Worm (Caenorhabditis elegans) whole organism, L4 larva: ENCODE measurements around the gene mix-1.
A peak's percentile ranks its signal among the peaks of the same experiment; 100 is the strongest.

Experiments
- D1046.2 ChIP-seq: fragments of 200-800 bp; sonication (Bioruptor generic); IDR thresholded peaks from 2 replicates; pipeline ENCODE4 v1.3.6; 2022; ENCODE audit warnings: missing genetic modification characterization, missing compliant biosample characterization
- F26F4.8 ChIP-seq: fragments of 200-800 bp; sonication (Bioruptor generic); conservative IDR thresholded peaks from 2 replicates; pipeline ENCODE4 v1.3.6; 2022; ENCODE audit warnings: missing genetic modification characterization, missing compliant biosample characterization
- F49E8.2 ChIP-seq: sonication (generic microtip); optimal IDR thresholded peaks from 2 replicates; lab custom pipeline; 2016; ENCODE audit warnings: missing compliant biosample characterization, mild to moderate bottlenecking, missing genetic modification characterization, borderline replicate concordance
- T26A8.4 ChIP-seq: fragments of 200-800 bp; sonication (Bioruptor generic); IDR thresholded peaks from 2 replicates; pipeline ENCODE4 v1.3.6; 2022; ENCODE audit warnings: missing genetic modification characterization, missing compliant biosample characterization
- ZK337.2 ChIP-seq: fragments of 200-800 bp; sonication (Bioruptor generic); IDR thresholded peaks from 2 replicates; pipeline ENCODE4 v1.3.6; 2022; ENCODE audit warnings: missing genetic modification reagents, missing genetic modification characterization, missing compliant biosample characterization
- aha-1 ChIP-seq: fragments of 150-350 bp; peaks from one replicate; lab custom pipeline; 2014; ENCODE audit warnings: missing biosample characterization, missing genetic modification characterization
- aly-2 ChIP-seq: sonication (generic microtip); optimal IDR thresholded peaks from 2 replicates; lab custom pipeline; 2018; ENCODE audit warnings: missing biosample characterization, missing genetic modification characterization
- arid-1 ChIP-seq: fragments of 200-800 bp; sonication (Bioruptor generic); conservative IDR thresholded peaks from 2 replicates; pipeline ENCODE4 v1.3.6; 2022; ENCODE audit warnings: missing genetic modification reagents, missing genetic modification characterization, missing compliant biosample characterization
- ceh-20 ChIP-seq: fragments of 200-800 bp; sonication (Bioruptor generic); IDR thresholded peaks from 2 replicates; pipeline ENCODE4 v1.3.6; 2022; ENCODE audit warnings: missing genetic modification reagents, missing genetic modification characterization, missing compliant biosample characterization
- cey-2 ChIP-seq: sonication (generic microtip); optimal IDR thresholded peaks from 3 replicates; lab custom pipeline; 2017; ENCODE audit warnings: missing genetic modification characterization, mild to moderate bottlenecking, missing compliant biosample characterization, antibody characterized with exemption, borderline replicate concordance; ENCODE audit not compliant: insufficient read depth
- ctbp-1 ChIP-seq: fragments of 200-800 bp; sonication (Bioruptor generic); IDR thresholded peaks from 2 replicates; pipeline ENCODE4 v1.3.6; 2022; ENCODE audit warnings: missing genetic modification reagents, missing genetic modification characterization, missing compliant biosample characterization
- daf-12 ChIP-seq: fragments of 150-350 bp; optimal IDR thresholded peaks from 2 replicates; lab custom pipeline; 2014; ENCODE audit warnings: missing biosample characterization, missing genetic modification reagents, missing genetic modification characterization
- dmd-6 ChIP-seq: fragments of 200-800 bp; sonication (Bioruptor generic); IDR thresholded peaks from 2 replicates; pipeline ENCODE4 v1.3.6; 2022; ENCODE audit warnings: missing genetic modification reagents, missing genetic modification characterization, missing compliant biosample characterization
- duxl-1 ChIP-seq: sonication (generic microtip); optimal IDR thresholded peaks from 2 replicates; lab custom pipeline; 2016; ENCODE audit warnings: mild to moderate bottlenecking, missing genetic modification characterization, moderate library complexity, missing compliant biosample characterization; ENCODE audit not compliant: poor library complexity
- fos-1 ChIP-seq: fragments of 150-350 bp; optimal IDR thresholded peaks from 2 replicates; lab custom pipeline; 2014; ENCODE audit warnings: missing biosample characterization, missing genetic modification characterization
- hif-1 ChIP-seq, 2 experiments: sonication (generic microtip); optimal IDR thresholded peaks; 2 replicates each; lab custom pipeline; 2016 to 2017; ENCODE audit warnings: missing compliant biosample characterization in 2 of 2, missing genetic modification characterization in 2 of 2, missing genetic modification reagents in 2 of 2, missing genotype in 2 of 2, mild to moderate bottlenecking in 1 of 2
- jun-1 ChIP-seq: fragments of 150-350 bp; optimal IDR thresholded peaks from 2 replicates; lab custom pipeline; 2014; ENCODE audit warnings: missing biosample characterization, missing genetic modification reagents, missing genetic modification characterization
- lin-1 ChIP-seq: fragments of 200-800 bp; sonication (Bioruptor generic); IDR thresholded peaks from 2 replicates; pipeline ENCODE4 v1.3.6; 2022; ENCODE audit warnings: missing genetic modification reagents, missing genetic modification characterization, missing compliant biosample characterization
- lin-15B ChIP-seq: fragments of 150-350 bp; sonication (generic microtip); optimal IDR thresholded peaks from 3 replicates; lab custom pipeline; 2014; ENCODE audit warnings: missing biosample characterization, missing genetic modification characterization
- lin-29 ChIP-seq: fragments of 200-800 bp; sonication (Bioruptor generic); IDR thresholded peaks from 2 replicates; pipeline ENCODE4 v1.3.6; 2022; ENCODE audit warnings: missing genetic modification reagents, missing genetic modification characterization, missing compliant biosample characterization
- lin-38 ChIP-seq: fragments of 200-800 bp; sonication (Bioruptor generic); IDR thresholded peaks from 2 replicates; pipeline ENCODE4 v1.3.6; 2022; ENCODE audit warnings: missing genetic modification reagents, missing genetic modification characterization, missing compliant biosample characterization
- lir-3 ChIP-seq: sonication (generic microtip); optimal IDR thresholded peaks from 2 replicates; lab custom pipeline; 2016; ENCODE audit warnings: mild to moderate bottlenecking, missing genetic modification characterization, missing compliant biosample characterization
- madf-5 ChIP-seq, 2 experiments: fragments of 200-800 bp; sonication (Bioruptor generic); IDR thresholded peaks; 2 replicates each; pipeline ENCODE4 v1.3.6; 2022; ENCODE audit warnings: missing compliant biosample characterization in 2 of 2, missing genetic modification characterization in 2 of 2
- madf-9 ChIP-seq: fragments of 200-800 bp; sonication (Bioruptor generic); conservative IDR thresholded peaks from 2 replicates; pipeline ENCODE4 v1.3.6; 2022; ENCODE audit warnings: missing genetic modification reagents, missing genetic modification characterization, missing compliant biosample characterization
- mdt-29 ChIP-seq: fragments of 200-800 bp; sonication (Bioruptor generic); IDR thresholded peaks from 2 replicates; pipeline ENCODE4 v1.3.6; 2022; ENCODE audit warnings: missing genetic modification reagents, missing genetic modification characterization, missing compliant biosample characterization
- mep-1 ChIP-seq: fragments of 150-350 bp; sonication (generic microtip); optimal IDR thresholded peaks from 3 replicates; lab custom pipeline; 2014; ENCODE audit warnings: missing biosample characterization, missing genetic modification characterization
- mxl-3 ChIP-seq: fragments of 200-800 bp; sonication (Bioruptor generic); optimal IDR thresholded peaks from 2 replicates; lab custom pipeline; 2018; ENCODE audit warnings: mild to moderate bottlenecking, missing genetic modification characterization, missing compliant biosample characterization
- nhr-6 ChIP-seq: fragments of 150-350 bp; optimal IDR thresholded peaks from 2 replicates; lab custom pipeline; 2014; ENCODE audit warnings: missing biosample characterization, missing genetic modification characterization
- nhr-76 ChIP-seq: fragments of 150-350 bp; optimal IDR thresholded peaks from 2 replicates; lab custom pipeline; 2014; ENCODE audit warnings: missing biosample characterization, missing genetic modification characterization
- nhr-77 ChIP-seq: fragments of 150-350 bp; optimal IDR thresholded peaks from 2 replicates; lab custom pipeline; 2014; ENCODE audit warnings: missing biosample characterization, missing genetic modification characterization
- rbr-2 ChIP-seq: sonication (generic microtip); optimal IDR thresholded peaks from 2 replicates; lab custom pipeline; 2016; ENCODE audit warnings: missing genotype, missing genetic modification characterization, missing compliant biosample characterization
- saeg-2 ChIP-seq: fragments of 200-800 bp; sonication (Bioruptor generic); IDR thresholded peaks from 2 replicates; pipeline ENCODE4 v1.3.6; 2022; ENCODE audit warnings: missing genetic modification reagents, missing genetic modification characterization, missing compliant biosample characterization
- skn-1 ChIP-seq: fragments of 150-350 bp; optimal IDR thresholded peaks from 2 replicates; lab custom pipeline; 2014; ENCODE audit warnings: missing biosample characterization, missing genetic modification characterization
- snpc-1.2 ChIP-seq: fragments of 200-800 bp; sonication (Bioruptor generic); IDR thresholded peaks from 2 replicates; pipeline ENCODE4 v1.3.6; 2022; ENCODE audit warnings: missing genetic modification reagents, missing genetic modification characterization, missing compliant biosample characterization
- spr-3 ChIP-seq: fragments of 200-800 bp; sonication (Bioruptor generic); optimal IDR thresholded peaks from 2 replicates; lab custom pipeline; 2018; ENCODE audit warnings: mild to moderate bottlenecking, missing genetic modification characterization, missing compliant biosample characterization
- tra-1 ChIP-seq: fragments of 200-800 bp; sonication (Bioruptor generic); IDR thresholded peaks from 2 replicates; pipeline ENCODE4 v1.3.6; 2022; ENCODE audit warnings: missing genetic modification reagents, missing genetic modification characterization, missing compliant biosample characterization
- unc-62 ChIP-seq, 3 experiments: fragments of 150-350 bp in 1 of 3; sonication (generic microtip); optimal IDR thresholded peaks in 2 of 3; peaks in 1 of 3; 1 replicate in 1 of 3; 2 replicates in 2 of 3; lab custom pipeline; 2014 to 2017; ENCODE audit warnings: missing biosample characterization in 3 of 3, missing genetic modification characterization in 3 of 3, missing genetic modification reagents in 3 of 3, missing genotype in 1 of 3
- zag-1 ChIP-seq: fragments of 150-350 bp; optimal IDR thresholded peaks from 2 replicates; lab custom pipeline; 2014; ENCODE audit warnings: missing biosample characterization, missing genetic modification characterization
- zfp-2 ChIP-seq: sonication (generic microtip); optimal IDR thresholded peaks from 2 replicates; lab custom pipeline; 2016; ENCODE audit warnings: mild to moderate bottlenecking, missing genetic modification characterization, missing compliant biosample characterization
- zfp-3 ChIP-seq: fragments of 200-800 bp; sonication (Bioruptor generic); conservative IDR thresholded peaks from 2 replicates; pipeline ENCODE4 v1.3.6; 2022; ENCODE audit warnings: missing genetic modification reagents, missing genetic modification characterization, missing compliant biosample characterization
- zip-2 ChIP-seq: fragments of 150-350 bp; optimal IDR thresholded peaks from 2 replicates; lab custom pipeline; 2014; ENCODE audit warnings: missing biosample characterization, missing genetic modification characterization
- ztf-11 ChIP-seq: fragments of 150-350 bp; optimal IDR thresholded peaks from 2 replicates; lab custom pipeline; 2014; ENCODE audit warnings: missing biosample characterization, missing genetic modification characterization

The mix-1 gene

ce11 chrII:10840067-10840466 is 16.0 kb downstream of the mix-1 start (continued):
- TF ChIP-seq tra-1 (GFP tag; lab: Robert Waterston, UW) (peak; percentile 79), nhr-76 (tag; lab: Kevin White, UChicago) (no peak), ztf-11 (peak; percentile 9), mdt-29 (GFP tag; lab: Robert Waterston, UW) (peak; percentile 65), mep-1 (tag; lab: Kevin White, UChicago) (peak; percentile 93), F49E8.2 (peak; percentile 79), lin-15B (tag; lab: Kevin White, UChicago) (no peak), hif-1 (tag; optimal IDR thresholded peaks at IDR 0.05; lab: Kevin White, UChicago) (peak; percentile 50 to 56), T26A8.4 (GFP tag; lab: Robert Waterston, UW) (peak; percentile 86)
- TF ChIP-seq, all 104 proteins: peak for 83

ce11 chrII:10843527-10843926 is 19.5 kb downstream of the mix-1 start, which contains the start of gene M106.8:
Gene M106.8 (minus strand): TSS chrII:10843627.
- TF ChIP-seq ceh-20 (GFP tag; lab: Robert Waterston, UW) (no peak), aha-1 (tag; lab: Kevin White, UChicago) (peak; percentile 67)

DNA sequence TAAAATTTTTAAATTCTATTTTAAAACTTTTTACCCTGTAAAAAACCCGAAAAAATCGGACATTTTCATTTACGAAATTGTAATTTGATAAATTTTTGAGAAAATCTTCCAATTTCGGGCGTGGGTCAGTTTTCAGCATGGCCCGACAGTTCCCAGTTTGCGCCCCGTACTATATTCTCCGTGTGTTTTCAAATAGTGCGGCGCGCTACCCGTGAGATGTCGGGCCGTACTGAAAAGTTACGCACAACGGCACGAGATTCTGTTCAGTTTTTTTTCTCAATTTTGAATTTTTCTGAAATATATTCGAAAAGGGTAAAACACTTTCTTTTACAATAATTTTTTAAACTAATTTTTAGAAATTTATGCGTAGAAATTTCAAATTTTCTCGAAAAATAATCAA is 23.0 kb downstream of the mix-1 start:
- TF ChIP-seq ZK337.2 (GFP tag; lab: Robert Waterston, UW) (no peak), rbr-2 (tag; lab: Kevin White, UChicago) (no peak), aha-1 (tag; lab: Kevin White, UChicago) (no peak), dmd-6 (GFP tag; lab: Robert Waterston, UW) (no peak), arid-1 (GFP tag; lab: Robert Waterston, UW) (no peak), ctbp-1 (no peak), tra-1 (GFP tag; lab: Robert Waterston, UW) (no peak), spr-3 (GFP tag; lab: Kevin White, UChicago) (no peak), zip-2 (no peak), cey-2 (tag; lab: Kevin White, UChicago) (no peak), mep-1 (tag; lab: Kevin White, UChicago) (no peak), D1046.2 (GFP tag; lab: Robert Waterston, UW) (no peak), duxl-1 (tag; lab: Kevin White, UChicago) (no peak), zag-1 (tag; lab: Kevin White, UChicago) (no peak), fos-1 (tag; lab: Kevin White, UChicago) (no peak), nhr-6 (tag; lab: Kevin White, UChicago) (no peak), skn-1 (no peak), lin-1 (GFP tag; lab: Robert Waterston, UW) (no peak)

DNA sequence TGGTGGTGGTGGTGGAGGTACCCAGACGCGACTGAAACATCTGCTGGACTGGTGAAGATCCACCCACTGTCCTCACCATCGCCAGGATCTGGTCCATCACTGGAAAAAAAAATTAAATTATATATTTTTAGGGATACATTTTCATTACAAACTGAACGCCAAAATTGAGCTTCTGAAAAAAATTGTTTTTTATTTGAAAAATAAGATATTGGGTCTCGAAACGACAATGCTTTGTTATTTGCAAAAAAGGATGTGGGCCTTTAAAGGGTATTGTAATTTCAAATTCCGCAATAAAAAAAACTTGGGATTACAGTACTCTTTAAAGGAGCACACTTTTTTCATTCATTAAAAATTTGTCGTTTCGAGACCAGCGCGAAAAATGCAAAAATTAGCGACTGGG is 25.9 kb downstream of the mix-1 start, which contains the start of gene M106.2:
TSS of gene M106.2 (minus strand) at position 101 of the 400 bp plus-strand sequence.
- peak; percentile 29 for TF ChIP-seq aha-1 (tag; lab: Kevin White, UChicago)
- TF ChIP-seq madf-5 (GFP tag; IDR thresholded peaks at IDR 0.05; lab: Robert Waterston, UW) = no peak
- 0 out of 2 replicates have a peak, but pooled peaks have one; percentile 42 for TF ChIP-seq zfp-3 (GFP tag; lab: Robert Waterston, UW)
- TF ChIP-seq tra-1 (GFP tag; lab: Robert Waterston, UW) = no peak
- TF ChIP-seq lin-29 (GFP tag; lab: Robert Waterston, UW) = no peak
- TF ChIP-seq madf-9 (GFP tag; lab: Robert Waterston, UW) = no peak
- TF ChIP-seq, all 104 proteins: peak for 2

DNA sequence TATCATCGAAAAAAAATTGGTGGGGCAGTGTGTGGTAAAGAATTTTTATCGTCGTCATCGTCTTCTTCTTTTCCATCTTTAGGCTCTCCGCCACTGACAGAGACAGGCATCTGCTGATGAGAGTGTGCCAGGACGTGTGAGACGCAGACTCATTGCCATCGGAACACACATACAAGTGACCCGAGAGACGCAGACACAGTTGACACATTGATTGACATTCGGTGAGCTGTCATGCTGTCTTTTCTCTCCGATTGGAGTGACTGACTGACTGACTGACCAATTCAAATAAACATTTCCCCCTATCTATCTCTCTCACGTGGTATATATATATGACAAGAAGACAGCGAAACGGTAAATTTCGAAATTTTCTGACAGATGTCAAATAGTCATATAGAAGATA is 27.1 kb downstream of the mix-1 start:
- TF ChIP-seq daf-12 (tag; lab: Kevin White, UChicago) (no peak), mxl-3 (GFP tag; lab: Kevin White, UChicago) (peak; percentile 91), mep-1 (tag; lab: Kevin White, UChicago) (peak; percentile 80), madf-5 (GFP tag; IDR thresholded peaks at IDR 0.05; lab: Robert Waterston, UW) (no peak), D1046.2 (GFP tag; lab: Robert Waterston, UW) (0 out of 2 replicates have a peak, but pooled peaks have one; percentile 43), jun-1 (tag; lab: Kevin White, UChicago) (no peak), snpc-1.2 (no peak), lir-3 (tag; lab: Kevin White, UChicago) (no peak), unc-62 (GFP tag; optimal IDR thresholded peaks at IDR 0.05 in 1 of 2; lab: Kevin White, UChicago) (peak; percentile 79 to 100), unc-62 (tag; optimal IDR thresholded peaks at IDR 0.05; lab: Kevin White, UChicago) (no peak), ceh-20 (GFP tag; lab: Robert Waterston, UW) (peak; percentile 96), lin-38 (peak; percentile 55), nhr-77 (tag; lab: Kevin White, UChicago) (no peak), F26F4.8 (GFP tag; lab: Robert Waterston, UW) (no peak), saeg-2 (GFP tag; lab: Robert Waterston, UW) (peak; percentile 59; the same call in 1 of the 2 replicates), aly-2 (tag; lab: Kevin White, UChicago) (no peak), nhr-6 (tag; lab: Kevin White, UChicago) (peak; percentile 69), hif-1 (tag; optimal IDR thresholded peaks at IDR 0.05; lab: Kevin White, UChicago) (peak in 1 of 2 experiments; percentile 32), duxl-1 (tag; lab: Kevin White, UChicago) (no peak), zfp-2 (tag; lab: Kevin White, UChicago) (peak; percentile 7), rbr-2 (tag; lab: Kevin White, UChicago) (peak; percentile 55)
